Fruit fly (Drosophila melanogaster): ENCODE results near the gene CG17834.

The CG17834 gene

dm6 chr2L:8541469-8542233 lies 12.7 kb downstream of the CG17834 start, which contains the start of gene Sema1a (continued):
- TF ChIP-seq lilli (GFP tag; optimal IDR thresholded peaks at IDR 0.05) (peak; percentile 71), CG4360 (GFP tag; IDR thresholded peaks at IDR 0.05) (no peak), Chrac-16 (GFP tag; optimal IDR thresholded peaks at IDR 0.05) (peak; percentile 37), CG7372 (GFP tag; IDR thresholded peaks at IDR 0.05) (peak; percentile 64), lab (GFP tag; optimal IDR thresholded peaks at IDR 0.05) (peak; percentile 68), CG6654 (GFP tag; optimal IDR thresholded peaks at IDR 0.05) (no peak), CG6791 (GFP tag; IDR thresholded peaks at IDR 0.05; ENCODE audit: partially characterized antibody) (peak; percentile 93; the same call in 2 of the 3 replicates), kni (GFP tag; optimal IDR thresholded peaks at IDR 0.05) (no peak), CG8290 (GFP tag; optimal IDR thresholded peaks at IDR 0.05) (peak; percentile 65), CG8290 (tag; optimal IDR thresholded peaks at IDR 0.05) (peak; percentile 35 to 89), Ets97D (GFP tag; optimal IDR thresholded peaks at IDR 0.05) (peak; percentile 36), CG11093 (GFP tag; IDR thresholded peaks at IDR 0.05) (no peak), gsb-n (tag; optimal IDR thresholded peaks at IDR 0.05) (peak; percentile 64), peb (GFP tag; IDR thresholded peaks at IDR 0.05) (no peak), hb (GFP tag; IDR thresholded peaks at IDR 0.05; ENCODE audit: partially characterized antibody) (peak; percentile 64; the same call in 2 of the 3 replicates), CG33213 (GFP tag; optimal IDR thresholded peaks at IDR 0.05) (peak; percentile 25), grn (GFP tag; optimal IDR thresholded peaks at IDR 0.05) (no peak), grau (tag; optimal IDR thresholded peaks at IDR 0.05) (peak; percentile 87), CG1024 (GFP tag; IDR thresholded peaks at IDR 0.05) (peak; percentile 41; the same call in 1 of the 2 replicates), CG17361 (GFP tag; IDR thresholded peaks at IDR 0.05) (peak; percentile 45; the same call in 2 of the 3 replicates), CG1603 (tag; optimal IDR thresholded peaks at IDR 0.05) (peak; percentile 63), danr (GFP tag; IDR thresholded peaks at IDR 0.05) (no peak), CG9437 (GFP tag; optimal IDR thresholded peaks at IDR 0.05) (no peak), CG4707 (GFP tag; optimal IDR thresholded peaks at IDR 0.05) (peak; percentile 25), H15 (GFP tag; IDR thresholded peaks at IDR 0.05) (peak; percentile 59; the same call in 1 of the 3 replicates), lbe (GFP tag; optimal IDR thresholded peaks at IDR 0.05) (no peak), gro (GFP tag; optimal IDR thresholded peaks at IDR 0.05) (peak; percentile 25), CG4617 (GFP tag; optimal IDR thresholded peaks at IDR 0.05; ENCODE audit: borderline replicate concordance) (no peak), CG15011 (GFP tag; optimal IDR thresholded peaks at IDR 0.05) (no peak), CG6689 (GFP tag; IDR thresholded peaks at IDR 0.05) (peak; percentile 49; the same call in 1 of the 2 replicates), rib (GFP tag; IDR thresholded peaks at IDR 0.05) (0 out of 2 replicates have a peak, but pooled peaks have one; percentile 32), Dref (GFP tag; IDR thresholded peaks at IDR 0.05) (no peak), CG13775 (GFP tag; optimal IDR thresholded peaks at IDR 0.05) (peak; percentile 66), jigr1 (GFP tag; IDR thresholded peaks at IDR 0.05) (no peak; the same call in 2 of the 3 replicates), wdn (GFP tag; IDR thresholded peaks at IDR 0.05) (peak; percentile 69; the same call in 1 of the 2 replicates), Gug (GFP tag; IDR thresholded peaks at IDR 0.05) (peak; percentile 72), ems (GFP tag; optimal IDR thresholded peaks at IDR 0.05) (peak; percentile 10), odd (GFP tag; optimal IDR thresholded peaks at IDR 0.05) (peak; percentile 62), zen (tag; optimal IDR thresholded peaks at IDR 0.05) (peak; percentile 22), dysf (GFP tag; IDR thresholded peaks at IDR 0.05) (peak; percentile 69; the same call in 2 of the 3 replicates), tap (tag; optimal IDR thresholded peaks at IDR 0.05) (peak; percentile 54), CG10321 (GFP tag; IDR thresholded peaks at IDR 0.05) (peak; percentile 37; the same call in 1 of the 2 replicates), crc (GFP tag; optimal IDR thresholded peaks at IDR 0.05) (peak; percentile 70), gsb (GFP tag; IDR thresholded peaks at IDR 0.05) (no peak), CG9797 (GFP tag; optimal IDR thresholded peaks at IDR 0.05) (no peak), az2 (GFP tag; optimal IDR thresholded peaks at IDR 0.05) (peak; percentile 81), hkb (optimal IDR thresholded peaks at IDR 0.05) (no peak), hkb (GFP tag; IDR thresholded peaks at IDR 0.05) (peak; percentile 74; the same call in 1 of the 2 replicates), HHEX (GFP tag; optimal IDR thresholded peaks at IDR 0.05) (peak; percentile 26), chif (GFP tag; optimal IDR thresholded peaks at IDR 0.05) (peak; percentile 7 to 74)
